Worm (Caenorhabditis elegans) whole organism, L4 larva: Measurements from ENCODE around the gene clec-233.

Source experiments
- F10B5.3 ChIP-seq: sonication (generic microtip); optimal IDR thresholded peaks from 2 replicates; lab custom pipeline; 2016; ENCODE audit warnings: mild to moderate bottlenecking, missing genetic modification characterization, missing compliant biosample characterization
- F26F4.8 ChIP-seq: fragments of 200-800 bp; sonication (Bioruptor generic); conservative IDR thresholded peaks from 2 replicates; pipeline ENCODE4 v1.3.6; 2022; ENCODE audit warnings: missing genetic modification characterization, missing compliant biosample characterization
- F37D6.2 ChIP-seq: sonication (generic microtip); optimal IDR thresholded peaks from 2 replicates; lab custom pipeline; 2016; ENCODE audit warnings: mild to moderate bottlenecking, missing genetic modification characterization, missing compliant biosample characterization
- F44E2.7 ChIP-seq: fragments of 200-800 bp; sonication (Bioruptor generic); IDR thresholded peaks from 2 replicates; pipeline ENCODE4 v2.1.2; 2022; ENCODE audit warnings: missing genetic modification characterization, missing compliant biosample characterization
- F49E8.2 ChIP-seq: sonication (generic microtip); optimal IDR thresholded peaks from 2 replicates; lab custom pipeline; 2016; ENCODE audit warnings: missing compliant biosample characterization, mild to moderate bottlenecking, missing genetic modification characterization, borderline replicate concordance
- T20F7.1 ChIP-seq: fragments of 200-800 bp; sonication (Bioruptor generic); optimal IDR thresholded peaks from 2 replicates; lab custom pipeline; 2018; ENCODE audit warnings: mild to moderate bottlenecking, missing genetic modification characterization, missing compliant biosample characterization
- aha-1 ChIP-seq: fragments of 150-350 bp; peaks from one replicate; lab custom pipeline; 2014; ENCODE audit warnings: missing biosample characterization, missing genetic modification characterization
- attf-4 ChIP-seq: sonication (generic microtip); optimal IDR thresholded peaks from 3 replicates; lab custom pipeline; 2017; ENCODE audit warnings: missing biosample characterization, missing genetic modification characterization
- ceh-32 ChIP-seq: sonication (generic microtip); optimal IDR thresholded peaks from 2 replicates; lab custom pipeline; 2016; ENCODE audit warnings: mild to moderate bottlenecking, missing genetic modification characterization, missing compliant biosample characterization; ENCODE audit not compliant: poor library complexity
- ceh-44 ChIP-seq: fragments of 200-800 bp; sonication (Bioruptor generic); IDR thresholded peaks from 2 replicates; pipeline ENCODE4 v1.3.6; 2022; ENCODE audit warnings: missing genetic modification reagents, missing genetic modification characterization, missing compliant biosample characterization
- daf-12 ChIP-seq: fragments of 150-350 bp; optimal IDR thresholded peaks from 2 replicates; lab custom pipeline; 2014; ENCODE audit warnings: missing biosample characterization, missing genetic modification reagents, missing genetic modification characterization
- daf-8 ChIP-seq: fragments of 200-800 bp; sonication (Bioruptor generic); IDR thresholded peaks from 2 replicates; pipeline ENCODE4 v1.3.6; 2022; ENCODE audit warnings: missing genetic modification characterization, missing compliant biosample characterization
- duxl-1 ChIP-seq: sonication (generic microtip); optimal IDR thresholded peaks from 2 replicates; lab custom pipeline; 2016; ENCODE audit warnings: mild to moderate bottlenecking, missing genetic modification characterization, moderate library complexity, missing compliant biosample characterization; ENCODE audit not compliant: poor library complexity
- gei-8 ChIP-seq: fragments of 200-800 bp; sonication (Bioruptor generic); optimal IDR thresholded peaks from 2 replicates; lab custom pipeline; 2018; ENCODE audit warnings: mild to moderate bottlenecking, missing genetic modification characterization, missing compliant biosample characterization
- hlh-11 ChIP-seq: fragments of 200-800 bp; sonication (Bioruptor generic); optimal IDR thresholded peaks from 2 replicates; lab custom pipeline; 2018; ENCODE audit warnings: mild to moderate bottlenecking, missing genetic modification characterization, missing compliant biosample characterization
- hlh-30 ChIP-seq: sonication (generic microtip); optimal IDR thresholded peaks from 2 replicates; lab custom pipeline; 2017; ENCODE audit warnings: antibody characterized with exemption, mild to moderate bottlenecking, missing genetic modification characterization, missing compliant biosample characterization; ENCODE audit not compliant: insufficient read depth
- hmg-1.1 ChIP-seq: fragments of 200-800 bp; sonication (Bioruptor generic); IDR thresholded peaks from 2 replicates; pipeline ENCODE4 v1.3.6; 2022; ENCODE audit warnings: missing genetic modification reagents, missing genetic modification characterization, missing compliant biosample characterization
- lim-7 ChIP-seq: fragments of 200-800 bp; sonication (Bioruptor generic); IDR thresholded peaks from 2 replicates; pipeline ENCODE4 v1.3.6; 2022; ENCODE audit warnings: missing genetic modification characterization, missing compliant biosample characterization
- lin-1 ChIP-seq: fragments of 200-800 bp; sonication (Bioruptor generic); IDR thresholded peaks from 2 replicates; pipeline ENCODE4 v1.3.6; 2022; ENCODE audit warnings: missing genetic modification reagents, missing genetic modification characterization, missing compliant biosample characterization
- lin-15B ChIP-seq: fragments of 150-350 bp; sonication (generic microtip); optimal IDR thresholded peaks from 3 replicates; lab custom pipeline; 2014; ENCODE audit warnings: missing biosample characterization, missing genetic modification characterization
- lin-38 ChIP-seq: fragments of 200-800 bp; sonication (Bioruptor generic); IDR thresholded peaks from 2 replicates; pipeline ENCODE4 v1.3.6; 2022; ENCODE audit warnings: missing genetic modification reagents, missing genetic modification characterization, missing compliant biosample characterization
- lin-39 ChIP-seq: fragments of 150-350 bp; optimal IDR thresholded peaks from 2 replicates; lab custom pipeline; 2014; ENCODE audit warnings: missing biosample characterization, missing genetic modification reagents, missing genetic modification characterization
- lsy-2 ChIP-seq, 2 experiments: fragments of 150-350 bp in 1 of 2; sonication (generic microtip) in 1 of 2; optimal IDR thresholded peaks; 2 replicates each; lab custom pipeline; 2014 to 2017; ENCODE audit warnings: missing biosample characterization in 2 of 2, missing genetic modification characterization in 2 of 2
- madf-5 ChIP-seq, 2 experiments: fragments of 200-800 bp; sonication (Bioruptor generic); IDR thresholded peaks; 2 replicates each; pipeline ENCODE4 v1.3.6; 2022; ENCODE audit warnings: missing compliant biosample characterization in 2 of 2, missing genetic modification characterization in 2 of 2
- mdt-29 ChIP-seq: fragments of 200-800 bp; sonication (Bioruptor generic); IDR thresholded peaks from 2 replicates; pipeline ENCODE4 v1.3.6; 2022; ENCODE audit warnings: missing genetic modification reagents, missing genetic modification characterization, missing compliant biosample characterization
- mep-1 ChIP-seq: fragments of 150-350 bp; sonication (generic microtip); optimal IDR thresholded peaks from 3 replicates; lab custom pipeline; 2014; ENCODE audit warnings: missing biosample characterization, missing genetic modification characterization
- mes-2 ChIP-seq: sonication (generic microtip); optimal IDR thresholded peaks from 2 replicates; lab custom pipeline; 2016; ENCODE audit warnings: missing genotype, mild to moderate bottlenecking, missing genetic modification characterization, missing compliant biosample characterization; ENCODE audit not compliant: poor library complexity, severe bottlenecking
- mxl-2 ChIP-seq: fragments of 200-800 bp; sonication (Bioruptor generic); conservative IDR thresholded peaks from 2 replicates; pipeline ENCODE4 v1.3.6; 2022; ENCODE audit warnings: missing genetic modification reagents, missing genetic modification characterization, missing compliant biosample characterization
- nhr-10 ChIP-seq: fragments of 150-350 bp; optimal IDR thresholded peaks from 2 replicates; lab custom pipeline; 2014; ENCODE audit warnings: missing biosample characterization, missing genetic modification characterization
- nhr-11 ChIP-seq: fragments of 150-350 bp; optimal IDR thresholded peaks from 2 replicates; lab custom pipeline; 2014; ENCODE audit warnings: missing biosample characterization, missing genetic modification characterization
- nhr-28 ChIP-seq: fragments of 150-350 bp; optimal IDR thresholded peaks from 2 replicates; lab custom pipeline; 2014; ENCODE audit warnings: missing biosample characterization, missing genetic modification characterization
- nhr-42 ChIP-seq: fragments of 200-800 bp; sonication (Bioruptor generic); IDR thresholded peaks from 2 replicates; pipeline ENCODE4 v1.3.6; 2022; ENCODE audit warnings: missing genetic modification characterization, missing compliant biosample characterization
- nhr-76 ChIP-seq: fragments of 150-350 bp; optimal IDR thresholded peaks from 2 replicates; lab custom pipeline; 2014; ENCODE audit warnings: missing biosample characterization, missing genetic modification characterization
- nhr-77 ChIP-seq: fragments of 150-350 bp; optimal IDR thresholded peaks from 2 replicates; lab custom pipeline; 2014; ENCODE audit warnings: missing biosample characterization, missing genetic modification characterization
- php-3 ChIP-seq: fragments of 200-800 bp; sonication (Bioruptor generic); IDR thresholded peaks from 2 replicates; pipeline ENCODE4 v1.3.6; 2022; ENCODE audit warnings: missing genetic modification reagents, missing genetic modification characterization, missing compliant biosample characterization
- saeg-2 ChIP-seq: fragments of 200-800 bp; sonication (Bioruptor generic); IDR thresholded peaks from 2 replicates; pipeline ENCODE4 v1.3.6; 2022; ENCODE audit warnings: missing genetic modification reagents, missing genetic modification characterization, missing compliant biosample characterization
- sdz-12 ChIP-seq: fragments of 200-800 bp; sonication (Bioruptor generic); optimal IDR thresholded peaks from 2 replicates; lab custom pipeline; 2018; ENCODE audit warnings: mild to moderate bottlenecking, missing genetic modification characterization, missing compliant biosample characterization
- skn-1 ChIP-seq: fragments of 150-350 bp; optimal IDR thresholded peaks from 2 replicates; lab custom pipeline; 2014; ENCODE audit warnings: missing biosample characterization, missing genetic modification characterization
- snpc-4 ChIP-seq: fragments of 150-350 bp; optimal IDR thresholded peaks from 2 replicates; lab custom pipeline; 2014; ENCODE audit warnings: missing biosample characterization, missing genetic modification characterization
- spr-3 ChIP-seq: fragments of 200-800 bp; sonication (Bioruptor generic); optimal IDR thresholded peaks from 2 replicates; lab custom pipeline; 2018; ENCODE audit warnings: mild to moderate bottlenecking, missing genetic modification characterization, missing compliant biosample characterization
- tag-97 ChIP-seq: fragments of 200-800 bp; sonication (Bioruptor generic); IDR thresholded peaks from 2 replicates; pipeline ENCODE4 v1.3.6; 2022; ENCODE audit warnings: missing genetic modification characterization, missing compliant biosample characterization
- tra-1 ChIP-seq: fragments of 200-800 bp; sonication (Bioruptor generic); IDR thresholded peaks from 2 replicates; pipeline ENCODE4 v1.3.6; 2022; ENCODE audit warnings: missing genetic modification reagents, missing genetic modification characterization, missing compliant biosample characterization
- unc-130 ChIP-seq: sonication (generic microtip); optimal IDR thresholded peaks from 2 replicates; lab custom pipeline; 2016; ENCODE audit warnings: missing genetic modification reagents, missing genetic modification characterization, missing compliant biosample characterization
- unc-39 ChIP-seq: sonication (generic microtip); optimal IDR thresholded peaks from 2 replicates; lab custom pipeline; 2017; ENCODE audit warnings: missing biosample characterization, missing genetic modification characterization
- zfp-2 ChIP-seq: sonication (generic microtip); optimal IDR thresholded peaks from 2 replicates; lab custom pipeline; 2016; ENCODE audit warnings: mild to moderate bottlenecking, missing genetic modification characterization, missing compliant biosample characterization
- zfp-3 ChIP-seq: fragments of 200-800 bp; sonication (Bioruptor generic); conservative IDR thresholded peaks from 2 replicates; pipeline ENCODE4 v1.3.6; 2022; ENCODE audit warnings: missing genetic modification reagents, missing genetic modification characterization, missing compliant biosample characterization

The clec-233 gene

ce11 chrV:16266514-16266913 is 32.8 kb downstream of the clec-233 start, which contains the start of gene T13F3.4:
Gene T13F3.4 (minus strand): TSS chrV:16266614.
- TF ChIP-seq tra-1 (GFP tag; lab: Robert Waterston, UW) (no peak), saeg-2 (GFP tag; lab: Robert Waterston, UW) (no peak), skn-1 (tag; lab: Kevin White, UChicago) (no peak), ceh-44 (GFP tag; lab: Robert Waterston, UW) (no peak), nhr-77 (no peak), lin-39 (tag; lab: Kevin White, UChicago) (no peak), nhr-76 (no peak), madf-5 (GFP tag; IDR thresholded peaks at IDR 0.05; lab: Robert Waterston, UW) (no peak), ceh-32 (tag; lab: Kevin White, UChicago) (no peak), F49E8.2 (tag; lab: Kevin White, UChicago) (no peak), daf-12 (no peak), lsy-2 (tag; optimal IDR thresholded peaks at IDR 0.05; lab: Kevin White, UChicago) (no peak), unc-130 (GFP tag; lab: Kevin White, UChicago) (no peak), daf-8 (GFP tag; lab: Robert Waterston, UW) (no peak), lin-38 (GFP tag; lab: Robert Waterston, UW) (no peak), mxl-2 (no peak), sdz-12 (GFP tag; lab: Kevin White, UChicago) (no peak)

ce11 chrV:16269556-16269955 is 35.8 kb downstream of the clec-233 start, which contains the start of the genes fbxa-2 and T13F3.8:
Gene fbxa-2 (minus strand): TSS chrV:16269656.
Gene T13F3.8 (plus strand): TSS chrV:16269800.
- TF ChIP-seq zfp-3 (0 out of 2 replicates have a peak, but pooled peaks have one; percentile 15), nhr-28 (tag; lab: Kevin White, UChicago) (peak; percentile 39), aha-1 (tag; lab: Kevin White, UChicago) (no peak)

ce11 chrV:16271121-16271520 is 37.4 kb downstream of the clec-233 start, which contains the start of gene T13F3.6:
Gene T13F3.6 (minus strand): TSS chrV:16271221.
- no peak for TF ChIP-seq hlh-30 (tag; lab: Kevin White, UChicago)
- TF ChIP-seq nhr-11 (tag; lab: Kevin White, UChicago) = no peak
- no peak for TF ChIP-seq mep-1 (tag; lab: Kevin White, UChicago)
- TF ChIP-seq nhr-42 (GFP tag; lab: Robert Waterston, UW) = no peak
- TF ChIP-seq mes-2 (tag; lab: Kevin White, UChicago) = no peak
- TF ChIP-seq F44E2.7 (GFP tag; lab: Robert Waterston, UW) = no peak
- TF ChIP-seq F10B5.3 (tag; lab: Kevin White, UChicago) = no peak
- TF ChIP-seq lin-39 (tag; lab: Kevin White, UChicago) = no peak
- no peak for TF ChIP-seq lin-1 (GFP tag; lab: Robert Waterston, UW)
- no peak for TF ChIP-seq nhr-10 (tag; lab: Kevin White, UChicago)
- TF ChIP-seq mxl-2 = no peak
- no peak for TF ChIP-seq gei-8
- TF ChIP-seq attf-4 = no peak
- TF ChIP-seq mdt-29 (GFP tag; lab: Robert Waterston, UW) = no peak
- no peak for TF ChIP-seq hlh-11 (tag; lab: Kevin White, UChicago)
- TF ChIP-seq lim-7 (GFP tag; lab: Robert Waterston, UW) = no peak
- TF ChIP-seq php-3 (GFP tag; lab: Robert Waterston, UW) = no peak

ce11 chrV:16275347-16275746 is 41.6 kb downstream of the clec-233 start, which contains the start of gene pacl-1:
Gene pacl-1 (minus strand): TSS chrV:16275447.
- TF ChIP-seq lin-1 (GFP tag; lab: Robert Waterston, UW) (no peak), snpc-4 (no peak), F10B5.3 (tag; lab: Kevin White, UChicago) (no peak), lin-15B (no peak), mes-2 (tag; lab: Kevin White, UChicago) (no peak), spr-3 (GFP tag; lab: Kevin White, UChicago) (no peak), zfp-2 (tag; lab: Kevin White, UChicago) (no peak), unc-39 (tag; lab: Kevin White, UChicago) (no peak), tag-97 (GFP tag; lab: Robert Waterston, UW) (no peak), hmg-1.1 (no peak), duxl-1 (tag; lab: Kevin White, UChicago) (no peak), T20F7.1 (GFP tag; lab: Kevin White, UChicago) (no peak), F37D6.2 (tag; lab: Kevin White, UChicago) (no peak), F26F4.8 (GFP tag; lab: Robert Waterston, UW) (no peak)
